Fruit fly (Drosophila melanogaster) whole organism, embryonic: ENCODE data around the gene Vps13D.
A peak's percentile ranks its signal among the peaks of the same experiment; 100 is the strongest.

Experiments used
- ATbp ChIP-seq: fragments of 200-800 bp; sonication (Bioruptor generic); optimal IDR thresholded peaks from 2 replicates; lab custom pipeline; 2017; ENCODE audit warnings: missing biosample characterization, mild to moderate bottlenecking, missing genetic modification characterization, missing genetic modification reagents
- Awh ChIP-seq: fragments of 200-800 bp; sonication (Bioruptor generic); IDR thresholded peaks from 2 replicates; pipeline ENCODE4, ENCODE4 v1.3.6; 2022; ENCODE audit warnings: missing biosample characterization, missing genetic modification characterization
- CG1024 ChIP-seq: fragments of 200-800 bp; sonication (Bioruptor generic); IDR thresholded peaks from 2 replicates; pipeline ENCODE4 v1.3.6; 2022; ENCODE audit warnings: missing biosample characterization, missing genetic modification characterization
- CG10654 ChIP-seq: fragments of 200-800 bp; sonication (Bioruptor generic); optimal IDR thresholded peaks from 2 replicates; lab custom pipeline; 2016; ENCODE audit warnings: missing biosample characterization, missing genetic modification characterization
- CG10979 ChIP-seq: fragments of 200-800 bp; sonication (Bioruptor generic); optimal IDR thresholded peaks from 2 replicates; lab custom pipeline; 2018; ENCODE audit warnings: missing biosample characterization, mild to moderate bottlenecking, missing genetic modification characterization, moderate library complexity
- CG12155 ChIP-seq: fragments of 200-800 bp; sonication (Bioruptor generic); optimal IDR thresholded peaks from 3 replicates; lab custom pipeline; 2016; ENCODE audit warnings: missing biosample characterization, missing genetic modification characterization
- CG2678 ChIP-seq: fragments of 200-800 bp; sonication (Bioruptor generic); optimal IDR thresholded peaks from 3 replicates; lab custom pipeline; 2019; ENCODE audit warnings: missing biosample characterization, mild to moderate bottlenecking, missing genetic modification characterization, moderate library complexity
- CG2875 ChIP-seq: fragments of 200-800 bp; sonication (Bioruptor generic); optimal IDR thresholded peaks from 2 replicates; lab custom pipeline; 2017; ENCODE audit warnings: missing biosample characterization, mild to moderate bottlenecking, missing genetic modification characterization, missing genetic modification reagents
- CG31224 ChIP-seq: fragments of 200-800 bp; sonication (Bioruptor generic); IDR thresholded peaks from 2 replicates; pipeline ENCODE4 v1.3.6; 2022; ENCODE audit warnings: missing biosample characterization, missing genetic modification characterization
- CG4404 ChIP-seq: fragments of 200-800 bp; sonication (Bioruptor generic); IDR thresholded peaks from 2 replicates; pipeline ENCODE4 v1.3.6; 2022; ENCODE audit warnings: missing biosample characterization, missing genetic modification characterization
- CG4707 ChIP-seq: fragments of 200-800 bp; sonication (Bioruptor generic); optimal IDR thresholded peaks from 2 replicates; lab custom pipeline; 2018; ENCODE audit warnings: missing biosample characterization, mild to moderate bottlenecking, missing genetic modification characterization, moderate library complexity
- CG6854 ChIP-seq: fragments of 200-800 bp; sonication (Bioruptor generic); optimal IDR thresholded peaks from 3 replicates; lab custom pipeline; 2017; ENCODE audit warnings: missing biosample characterization, mild to moderate bottlenecking, missing genetic modification characterization
- CkIIα-i1 ChIP-seq: fragments of 200-800 bp; sonication (Bioruptor generic); IDR thresholded peaks from 2 replicates; pipeline ENCODE4 v1.3.6; 2022; ENCODE audit warnings: missing biosample characterization, missing genetic modification characterization
- CrebB ChIP-seq: fragments of 200-800 bp; sonication (Bioruptor generic); optimal IDR thresholded peaks from 3 replicates; lab custom pipeline; 2018; ENCODE audit warnings: missing biosample characterization, mild to moderate bottlenecking, missing genetic modification characterization
- Fer3 ChIP-seq: fragments of 200-800 bp; sonication (Bioruptor generic); optimal IDR thresholded peaks from 2 replicates; lab custom pipeline; 2018; ENCODE audit warnings: missing biosample characterization, mild to moderate bottlenecking, missing genetic modification characterization, moderate library complexity
- HLH54F ChIP-seq: fragments of 200-800 bp; sonication (Bioruptor generic); optimal IDR thresholded peaks from 3 replicates; lab custom pipeline; 2016; ENCODE audit warnings: missing biosample characterization, missing genetic modification characterization
- HmgD ChIP-seq: fragments of 200-800 bp; sonication (Bioruptor generic); optimal IDR thresholded peaks from 3 replicates; lab custom pipeline; 2016; ENCODE audit warnings: missing biosample characterization, missing genetic modification characterization
- Hr51 ChIP-seq, 2 experiments: fragments of 200-800 bp; sonication (Bioruptor generic); optimal IDR thresholded peaks; 2 replicates in 1 of 2; 3 replicates in 1 of 2; lab custom pipeline; 2016 to 2018; ENCODE audit warnings: missing biosample characterization in 2 of 2, missing genetic modification characterization in 2 of 2, mild to moderate bottlenecking in 1 of 2, moderate library complexity in 1 of 2
- Hr78 ChIP-seq, 2 experiments: fragments of 200-800 bp in 1 of 2; fragments of >200 bp in 1 of 2; sonication (Bioruptor generic) in 1 of 2; optimal IDR thresholded peaks; 2 replicates each; lab custom pipeline; 2017 to 2019; ENCODE audit warnings: missing biosample characterization in 2 of 2, missing genetic modification characterization in 2 of 2, mild to moderate bottlenecking in 1 of 2, moderate library complexity in 1 of 2
- MBD-R2 ChIP-seq: fragments of 200-800 bp; sonication (Bioruptor generic); IDR thresholded peaks from 2 replicates; pipeline ENCODE4 v1.3.6; 2022; ENCODE audit warnings: missing biosample characterization, missing genetic modification characterization
- Mes4 ChIP-seq: fragments of 200-800 bp; sonication (Bioruptor generic); optimal IDR thresholded peaks from 2 replicates; lab custom pipeline; 2016; ENCODE audit warnings: missing biosample characterization, missing genetic modification characterization
- NFAT ChIP-seq: fragments of 200-800 bp; sonication (Bioruptor generic); IDR thresholded peaks from 2 replicates; pipeline ENCODE4 v1.3.6; 2022; ENCODE audit warnings: missing biosample characterization, missing genetic modification characterization
- Rfx ChIP-seq: fragments of 200-800 bp; sonication (Bioruptor generic); IDR thresholded peaks from 2 replicates; pipeline ENCODE4 v1.3.6; 2022; ENCODE audit warnings: missing biosample characterization, missing genetic modification characterization
- Sry-δ ChIP-seq: fragments of 200-800 bp; sonication (Bioruptor generic); optimal IDR thresholded peaks from 2 replicates; lab custom pipeline; 2016; ENCODE audit warnings: missing biosample characterization, missing genetic modification characterization
- Xbp1 ChIP-seq: fragments of 200-800 bp; sonication (Bioruptor generic); optimal IDR thresholded peaks from 3 replicates; lab custom pipeline; 2016; ENCODE audit warnings: missing biosample characterization, mild to moderate bottlenecking, missing genetic modification characterization
- Xrp1 ChIP-seq: fragments of 200-800 bp; sonication (Bioruptor generic); IDR thresholded peaks from 2 replicates; pipeline ENCODE4 v1.3.6; 2022; ENCODE audit warnings: missing biosample characterization, missing genetic modification characterization
- abd-A ChIP-seq: fragments of 200-800 bp; sonication (Bioruptor generic); optimal IDR thresholded peaks from 3 replicates; lab custom pipeline; 2019; ENCODE audit warnings: missing biosample characterization, mild to moderate bottlenecking, missing genetic modification characterization, moderate library complexity
- al ChIP-seq: fragments of 200-800 bp; sonication (Bioruptor generic); IDR thresholded peaks from 2 replicates; pipeline ENCODE4 v1.3.6; 2022; ENCODE audit warnings: missing biosample characterization, missing genetic modification characterization
- bab2 ChIP-seq: fragments of 200-800 bp; sonication (Bioruptor generic); optimal IDR thresholded peaks from 2 replicates; lab custom pipeline; 2016; ENCODE audit warnings: missing biosample characterization, missing genetic modification characterization
- crol ChIP-seq: fragments of 200-800 bp; sonication (Bioruptor generic); IDR thresholded peaks from 2 replicates; pipeline ENCODE4 v1.3.6; 2022; ENCODE audit warnings: missing biosample characterization, missing genetic modification characterization
- disco-r ChIP-seq: fragments of 200-800 bp; sonication (Bioruptor generic); optimal IDR thresholded peaks from 2 replicates; lab custom pipeline; 2016; ENCODE audit warnings: missing biosample characterization, missing genetic modification characterization
- fru ChIP-seq: fragments of >200 bp; optimal IDR thresholded peaks from 2 replicates; lab custom pipeline; 2017
- ftz-f1 ChIP-seq: fragments of 200-800 bp; sonication (Bioruptor generic); optimal IDR thresholded peaks from 2 replicates; lab custom pipeline; 2016; ENCODE audit warnings: missing biosample characterization, missing genetic modification characterization
- hb ChIP-seq: fragments of 200-800 bp; sonication (Bioruptor generic); IDR thresholded peaks from 3 replicates; pipeline ENCODE4 v1.3.6; 2022; ENCODE audit warnings: missing biosample characterization, missing genetic modification characterization; ENCODE audit not compliant: partially characterized antibody
- lmd ChIP-seq: fragments of 200-800 bp; sonication (Bioruptor generic); IDR thresholded peaks from 2 replicates; pipeline ENCODE4 v1.3.6; 2022; ENCODE audit warnings: missing biosample characterization, missing genetic modification characterization
- pan ChIP-seq, 4 experiments: fragments of >200 bp in 3 of 4; fragments of 200-800 bp in 1 of 4; sonication (Bioruptor generic) in 1 of 4; optimal IDR thresholded peaks in 3 of 4; IDR thresholded peaks in 1 of 4; 2 replicates each; pipeline versions ENCODE4 v1.3.6 to Lab custom; 2017 to 2022; ENCODE audit warnings: missing biosample characterization in 2 of 4, missing genetic modification characterization in 2 of 4, mixed read lengths in 1 of 4
- pfk ChIP-seq: fragments of 200-800 bp; sonication (Bioruptor generic); optimal IDR thresholded peaks from 2 replicates; lab custom pipeline; 2018; ENCODE audit warnings: missing biosample characterization, mild to moderate bottlenecking, missing genetic modification characterization, moderate library complexity
- prd ChIP-seq, 3 experiments: fragments of >200 bp in 2 of 3; fragments of 200-800 bp in 1 of 3; sonication (Bioruptor generic) in 1 of 3; optimal IDR thresholded peaks in 2 of 3; IDR thresholded peaks in 1 of 3; 2 replicates in 2 of 3; 3 replicates in 1 of 3; pipeline versions ENCODE4 v1.3.6 to Lab custom; 2017 to 2022; ENCODE audit warnings: missing biosample characterization in 1 of 3, missing genetic modification characterization in 1 of 3
- pum ChIP-seq: fragments of 200-800 bp; sonication (Bioruptor generic); optimal IDR thresholded peaks from 2 replicates; lab custom pipeline; 2016; ENCODE audit warnings: missing biosample characterization, missing genetic modification characterization
- ttk ChIP-seq: fragments of 200-800 bp; sonication (Bioruptor generic); IDR thresholded peaks from 2 replicates; pipeline ENCODE4 v2.1.2; 2022; ENCODE audit warnings: missing biosample characterization, missing genetic modification characterization
- vfl ChIP-seq: fragments of 200-800 bp; sonication (Bioruptor generic); optimal IDR thresholded peaks from 2 replicates; lab custom pipeline; 2016; ENCODE audit warnings: missing biosample characterization, missing genetic modification characterization
- z ChIP-seq: fragments of 200-800 bp; sonication (Bioruptor generic); IDR thresholded peaks from 3 replicates; pipeline ENCODE4 v1.3.6; 2022; ENCODE audit warnings: missing biosample characterization, missing genetic modification characterization

Gene Vps13D

DNA sequence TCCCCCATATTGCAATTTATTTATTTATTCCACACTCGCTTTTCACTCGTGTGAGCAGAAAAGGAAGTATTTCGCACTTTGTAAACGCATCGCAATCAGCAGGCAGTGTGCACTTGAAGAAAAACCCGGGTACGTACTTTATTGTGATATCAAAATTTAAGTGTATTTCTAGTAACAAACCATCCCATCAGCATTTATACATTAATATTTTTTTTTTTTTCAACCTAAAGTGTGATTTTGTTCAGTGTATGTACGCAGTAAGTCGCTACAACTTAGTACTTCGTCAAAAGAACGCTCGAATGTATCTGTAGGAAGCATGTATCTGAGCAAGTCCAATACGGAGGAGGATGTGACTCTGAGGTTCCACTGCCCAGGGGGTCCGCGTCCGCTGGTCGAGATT lies 29.1 kb upstream of the Vps13D start (continued):
- TF ChIP-seq lmd (GFP tag; lab: Robert Waterston, UW) = no peak
- no peak for TF ChIP-seq fru (lab: Kevin White, UChicago)
- no peak for TF ChIP-seq NFAT (GFP tag; lab: Robert Waterston, UW)
- no peak for TF ChIP-seq CG2875
- no peak for TF ChIP-seq Sry-δ (GFP tag; lab: Kevin White, UChicago)
- no peak for TF ChIP-seq Awh (GFP tag; lab: Robert Waterston, UW)
- no peak for TF ChIP-seq CkIIα-i1 (GFP tag; lab: Robert Waterston, UW)
- no peak for TF ChIP-seq pan (optimal IDR thresholded peaks at IDR 0.05; lab: Kevin White, UChicago)
- no peak for TF ChIP-seq pan (GFP tag; optimal IDR thresholded peaks at IDR 0.05 in 1 of 2, IDR thresholded peaks at IDR 0.05 in 1 of 2)
- 0 out of 2 replicates have a peak, but pooled peaks have one; percentile 13 for TF ChIP-seq CG1024 (GFP tag; lab: Robert Waterston, UW)
- TF ChIP-seq bab2 (GFP tag; lab: Kevin White, UChicago) = peak; percentile 19
- no peak for TF ChIP-seq CG6854 (GFP tag; lab: Kevin White, UChicago)
- no peak for TF ChIP-seq CG12155 (GFP tag; lab: Kevin White, UChicago)
- TF ChIP-seq pfk (GFP tag; lab: Kevin White, UChicago) = no peak
- no peak for TF ChIP-seq Fer3
- no peak for TF ChIP-seq CG4404 (GFP tag; lab: Robert Waterston, UW)
- TF ChIP-seq HmgD = no peak
- TF ChIP-seq prd (optimal IDR thresholded peaks at IDR 0.05; lab: Kevin White, UChicago) = no peak
- TF ChIP-seq prd (GFP tag; IDR thresholded peaks at IDR 0.05; lab: Robert Waterston, UW) = peak; percentile 64; the same call in 2 of the 3 replicates
- no peak for TF ChIP-seq Hr78 (GFP tag; optimal IDR thresholded peaks at IDR 0.05; lab: Kevin White, UChicago)
- no peak for TF ChIP-seq z (GFP tag; lab: Robert Waterston, UW)
- no peak for TF ChIP-seq Rfx (GFP tag; lab: Robert Waterston, UW)
- no peak for TF ChIP-seq MBD-R2 (GFP tag; lab: Robert Waterston, UW)
- no peak for TF ChIP-seq Mes4
- TF ChIP-seq al (GFP tag; lab: Robert Waterston, UW) = no peak
- no peak for TF ChIP-seq ttk (GFP tag; lab: Robert Waterston, UW)
- no peak for TF ChIP-seq Hr51 (GFP tag; optimal IDR thresholded peaks at IDR 0.05; lab: Kevin White, UChicago)
- TF ChIP-seq abd-A = no peak
- TF ChIP-seq HLH54F (GFP tag; lab: Kevin White, UChicago) = no peak
- TF ChIP-seq vfl (GFP tag; lab: Kevin White, UChicago) = no peak
- TF ChIP-seq CrebB = no peak
- TF ChIP-seq CG2678 (tag; lab: Kevin White, UChicago) = no peak
- peak; percentile 12 for TF ChIP-seq Xbp1 (GFP tag; lab: Kevin White, UChicago)
- TF ChIP-seq pum = no peak
- TF ChIP-seq CG4707 (GFP tag; lab: Kevin White, UChicago) = no peak
- peak; percentile 67; the same call in 1 of the 2 replicates for TF ChIP-seq Xrp1 (GFP tag; lab: Robert Waterston, UW)
- no peak for TF ChIP-seq crol
- no peak for TF ChIP-seq ftz-f1
- TF ChIP-seq CG10654 (GFP tag; lab: Kevin White, UChicago) = peak; percentile 6
- TF ChIP-seq CG31224 (GFP tag; lab: Robert Waterston, UW) = no peak
- no peak for TF ChIP-seq ATbp
- TF ChIP-seq CG10979 (tag; lab: Kevin White, UChicago) = peak; percentile 48
- TF ChIP-seq disco-r (GFP tag; lab: Kevin White, UChicago) = no peak
- no peak for TF ChIP-seq hb (GFP tag; lab: Robert Waterston, UW)
